Worm (Caenorhabditis elegans): ENCODE measurements around the gene C30H6.9.

C30H6.9 gene

DNA sequence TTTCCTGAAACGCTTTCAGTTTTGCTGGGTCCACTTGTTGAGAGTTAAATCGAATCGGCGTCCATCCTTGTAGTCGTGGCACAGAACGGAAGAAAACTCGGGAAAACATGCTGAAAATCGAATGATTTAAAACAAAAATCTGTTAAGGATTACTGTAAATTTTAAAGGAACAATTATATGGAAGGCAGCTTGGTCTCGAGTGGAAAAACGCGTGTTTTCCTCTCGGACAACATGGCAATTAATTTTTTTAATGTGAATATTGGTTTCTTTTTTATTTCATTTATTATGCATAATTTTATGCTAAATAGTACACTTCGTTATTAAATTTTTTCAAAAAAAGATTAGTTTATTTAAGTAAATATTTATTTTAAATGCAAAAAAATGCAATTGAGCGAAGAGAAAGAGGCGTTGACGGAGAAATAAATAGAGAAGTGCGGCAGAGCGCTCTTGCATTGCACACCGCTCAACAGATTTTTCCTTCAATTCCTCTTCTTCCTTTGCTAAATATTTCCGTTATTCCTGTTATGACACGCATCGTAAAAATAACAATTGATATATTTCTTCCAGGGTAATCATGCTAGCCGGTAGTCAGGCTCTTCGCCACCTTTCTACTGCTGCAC is at the start of gene C30H6.9, which contains the start of gene dlat-2:
TSS of gene C30H6.9 (minus strand) at position 110 of the 620 bp plus-strand sequence.
TSS of gene dlat-2 (plus strand) at position 566 of the 620 bp plus-strand sequence.
- no peak for TF ChIP-seq ztf-4 (tag; optimal IDR thresholded peaks at IDR 0.05)
- no peak for TF ChIP-seq mab-9 (GFP tag; IDR thresholded peaks at IDR 0.05)
- no peak for TF ChIP-seq ama-1 (optimal IDR thresholded peaks at IDR 0.05)
- TF ChIP-seq nhr-20 (tag; optimal IDR thresholded peaks at IDR 0.05): peak; percentile 22
- no peak for TF ChIP-seq C04F5.9 (tag; optimal IDR thresholded peaks at IDR 0.05)
- peak; percentile 19 to 50 for TF ChIP-seq lsy-2 (tag; optimal IDR thresholded peaks at IDR 0.05)
- TF ChIP-seq nhr-90 (tag; optimal IDR thresholded peaks at IDR 0.05; ENCODE audit: poor library complexity): peak; percentile 9
- peak in 2 of 3 experiments; percentile 21 to 49 for TF ChIP-seq dpl-1 (GFP tag; optimal IDR thresholded peaks at IDR 0.05)
- TF ChIP-seq skn-1 (tag; optimal IDR thresholded peaks at IDR 0.05): peak; percentile 3
- TF ChIP-seq nhr-77 (tag; optimal IDR thresholded peaks at IDR 0.05): no peak
- TF ChIP-seq efl-1 (optimal IDR thresholded peaks at IDR 0.05): peak; percentile 20 to 25
- peak in 1 of 2 experiments; percentile 35 for TF ChIP-seq efl-1 (GFP tag; optimal IDR thresholded peaks at IDR 0.05 in 1 of 2)
- TF ChIP-seq blmp-1 (tag; optimal IDR thresholded peaks at IDR 0.05): peak; percentile 46
- TF ChIP-seq nhr-47 (tag; optimal IDR thresholded peaks at IDR 0.05): peak; percentile 24
- peak; percentile 13 for TF ChIP-seq lin-15B (tag; optimal IDR thresholded peaks at IDR 0.05)
- TF ChIP-seq lin-35 (GFP tag; optimal IDR thresholded peaks at IDR 0.05): peak; percentile 24 to 47
- no peak for TF ChIP-seq nhr-28 (tag; optimal IDR thresholded peaks at IDR 0.05)
- no peak for TF ChIP-seq isw-1 (GFP tag; IDR thresholded peaks at IDR 0.05)
- TF ChIP-seq tlp-1 (tag; optimal IDR thresholded peaks at IDR 0.05): no peak
- TF ChIP-seq aha-1 (tag; optimal IDR thresholded peaks at IDR 0.05): no peak
- TF ChIP-seq C16A3.4 (tag; optimal IDR thresholded peaks at IDR 0.05): peak; percentile 11
- TF ChIP-seq snu-23 (GFP tag; optimal IDR thresholded peaks at IDR 0.05): peak; percentile 15
- TF ChIP-seq ceh-63 (GFP tag; optimal IDR thresholded peaks at IDR 0.05): no peak

DNA sequence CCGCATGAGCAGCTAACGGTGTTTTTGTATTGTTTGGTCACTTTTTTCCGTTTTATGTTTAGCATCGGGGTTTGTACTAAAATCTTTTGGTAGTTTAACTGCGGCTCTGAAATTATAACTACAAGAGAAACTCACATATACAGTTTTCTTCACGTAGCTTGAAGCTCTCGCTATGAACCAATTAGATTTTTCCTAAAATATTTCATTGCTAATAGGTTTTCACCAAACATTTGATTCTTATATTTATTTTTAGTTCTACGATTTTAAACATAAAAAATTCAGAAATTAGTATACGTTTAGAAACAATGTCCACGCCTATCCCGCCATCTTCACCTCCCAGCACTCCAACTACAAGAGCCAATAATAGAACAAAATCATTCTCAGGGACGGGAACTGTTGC is 47.5 kb upstream of the C30H6.9 start, which contains the start of gene C06A12.3:
TSS of gene C06A12.3 (plus strand) at position 301 of the 400 bp plus-strand sequence.
- TF ChIP-seq C16A3.4 (tag; optimal IDR thresholded peaks at IDR 0.05): no peak
- no peak for TF ChIP-seq ceh-63 (GFP tag; optimal IDR thresholded peaks at IDR 0.05)
- no peak for TF ChIP-seq elt-3 (tag; optimal IDR thresholded peaks at IDR 0.05)
- no peak for TF ChIP-seq C04F5.9 (tag; optimal IDR thresholded peaks at IDR 0.05)
- no peak for TF ChIP-seq mdl-1 (tag; optimal IDR thresholded peaks at IDR 0.05)
- no peak for TF ChIP-seq ets-5 (GFP tag; IDR thresholded peaks at IDR 0.05)
- TF ChIP-seq nhr-47 (tag; optimal IDR thresholded peaks at IDR 0.05): no peak
- TF ChIP-seq fkh-4 (tag; optimal IDR thresholded peaks at IDR 0.05; ENCODE audit: borderline replicate concordance): no peak
- TF ChIP-seq sup-37 (GFP tag; optimal IDR thresholded peaks at IDR 0.05): no peak
- TF ChIP-seq alr-1 (tag; optimal IDR thresholded peaks at IDR 0.05; ENCODE audit: borderline replicate concordance): no peak
- no peak for TF ChIP-seq nhr-77 (tag; optimal IDR thresholded peaks at IDR 0.05)
- no peak for TF ChIP-seq sptf-1 (tag; optimal IDR thresholded peaks at IDR 0.05)
- TF ChIP-seq vab-15 (tag; optimal IDR thresholded peaks at IDR 0.05): no peak
- TF ChIP-seq nhr-12 (tag; optimal IDR thresholded peaks at IDR 0.05): no peak
- no peak for TF ChIP-seq egl-13 (tag; optimal IDR thresholded peaks at IDR 0.05)

DNA sequence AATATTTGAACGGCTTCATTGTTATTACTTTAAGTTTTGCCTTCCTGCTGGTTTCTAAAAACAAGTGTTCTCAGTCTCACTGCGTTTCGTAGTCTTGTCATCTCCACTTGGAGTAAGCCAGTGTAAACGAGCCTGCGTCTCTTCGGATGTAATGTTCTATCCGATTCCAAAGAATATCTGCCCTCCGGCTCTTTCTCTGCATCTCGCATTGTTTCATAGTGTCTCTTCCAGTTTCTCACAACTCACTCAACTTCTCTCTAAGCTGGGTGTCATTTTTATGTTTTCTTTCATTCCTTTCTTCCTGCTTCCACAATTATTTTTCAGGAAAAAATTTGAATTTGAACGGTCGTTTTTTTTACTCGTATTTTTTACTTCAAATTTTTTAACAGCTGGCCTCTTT is 47.0 kb upstream of the C30H6.9 start:
- TF ChIP-seq nhr-12 (tag; optimal IDR thresholded peaks at IDR 0.05) (no peak), nhr-71 (tag; optimal IDR thresholded peaks at IDR 0.05) (peak; percentile 37), irx-1 (tag; optimal IDR thresholded peaks at IDR 0.05) (no peak), nhr-90 (tag; optimal IDR thresholded peaks at IDR 0.05; ENCODE audit: poor library complexity) (no peak), ceh-82 (tag; optimal IDR thresholded peaks at IDR 0.05) (peak in 1 of 3 experiments; percentile 40), ceh-63 (GFP tag; optimal IDR thresholded peaks at IDR 0.05) (no peak), fkh-8 (tag; optimal IDR thresholded peaks at IDR 0.05) (peak; percentile 35), hlh-17 (GFP tag; optimal IDR thresholded peaks at IDR 0.05; ENCODE audit: borderline replicate concordance) (no peak), ceh-88 (GFP tag; IDR thresholded peaks at IDR 0.05) (no peak), nhr-47 (tag; optimal IDR thresholded peaks at IDR 0.05) (peak; percentile 6), nhr-84 (tag; optimal IDR thresholded peaks at IDR 0.05) (no peak), tlp-1 (tag; optimal IDR thresholded peaks at IDR 0.05) (no peak), sup-37 (GFP tag; optimal IDR thresholded peaks at IDR 0.05) (no peak), snpc-4 (tag; optimal IDR thresholded peaks at IDR 0.05) (no peak), nhr-77 (tag; optimal IDR thresholded peaks at IDR 0.05) (peak; percentile 40), mep-1 (tag; optimal IDR thresholded peaks at IDR 0.05) (peak; percentile 28), snu-23 (GFP tag; optimal IDR thresholded peaks at IDR 0.05) (peak; percentile 27), grh-1 (GFP tag; IDR thresholded peaks at IDR 0.05) (no peak), lin-35 (GFP tag; optimal IDR thresholded peaks at IDR 0.05) (peak in 1 of 2 experiments; percentile 27), lin-14 (GFP tag; optimal IDR thresholded peaks at IDR 0.05) (peak; percentile 85), efl-1 (optimal IDR thresholded peaks at IDR 0.05) (peak; percentile 30 to 45), efl-1 (GFP tag; optimal IDR thresholded peaks at IDR 0.05 in 1 of 2) (no peak), swsn-7 (tag; optimal IDR thresholded peaks at IDR 0.05) (peak; percentile 38), zag-1 (tag; optimal IDR thresholded peaks at IDR 0.05) (peak; percentile 9), unc-86 (tag; optimal IDR thresholded peaks at IDR 0.05) (peak; percentile 11)

All from whole organism, L1 larva.